Fruit fly (Drosophila melanogaster): Measurements from ENCODE around the gene CG3434.

CG3434 gene

dm6 chr3L:9442625-9443282, 17.8 kb downstream of the CG3434 start, which contains the start of gene Srg3:
Gene Srg3, plus strand, starts transcription at chr3L:9443232.
- no peak for TF ChIP-seq Clk (GFP tag; optimal IDR thresholded peaks at IDR 0.05)
- no peak for TF ChIP-seq Mnt (GFP tag; optimal IDR thresholded peaks at IDR 0.05)
- TF ChIP-seq CG5204 (GFP tag; optimal IDR thresholded peaks at IDR 0.05): no peak
- TF ChIP-seq Crg-1 (GFP tag; optimal IDR thresholded peaks at IDR 0.05): no peak
- TF ChIP-seq CG12768 (GFP tag; optimal IDR thresholded peaks at IDR 0.05): peak; percentile 27

dm6 chr3L:9441907-9442479, 18.6 kb downstream of the CG3434 start, which contains the start of the genes Bet3 and Nf-YA:
Gene Bet3, minus strand, starts transcription at chr3L:9442267.
Gene Nf-YA, minus strand, starts transcription at chr3L:9442267.
- TF ChIP-seq pad (GFP tag; optimal IDR thresholded peaks at IDR 0.05) (peak; percentile 35), Clk (GFP tag; optimal IDR thresholded peaks at IDR 0.05) (no peak), Crg-1 (GFP tag; optimal IDR thresholded peaks at IDR 0.05) (peak; percentile 68), Mnt (GFP tag; optimal IDR thresholded peaks at IDR 0.05) (peak; percentile 56), CG5204 (GFP tag; optimal IDR thresholded peaks at IDR 0.05) (no peak), tj (GFP tag; optimal IDR thresholded peaks at IDR 0.05) (no peak), CG12768 (GFP tag; optimal IDR thresholded peaks at IDR 0.05) (peak; percentile 10), CG33017 (tag; optimal IDR thresholded peaks at IDR 0.05) (no peak), toe (GFP tag; optimal IDR thresholded peaks at IDR 0.05) (peak; percentile 78), CG1620 (GFP tag; optimal IDR thresholded peaks at IDR 0.05) (peak; percentile 72), CG7045 (GFP tag; optimal IDR thresholded peaks at IDR 0.05) (peak; percentile 50), kay (GFP tag; ENCODE audit: borderline replicate concordance) (no peak), cnc (optimal IDR thresholded peaks at IDR 0.05) (no peak), CG11617 (GFP tag; optimal IDR thresholded peaks at IDR 0.05) (peak; percentile 36), Hr96 (GFP tag; optimal IDR thresholded peaks at IDR 0.05) (peak; percentile 60), cic (GFP tag; optimal IDR thresholded peaks at IDR 0.05) (peak; percentile 58), bab1 (GFP tag; optimal IDR thresholded peaks at IDR 0.05) (peak; percentile 38), CG14711 (tag; optimal IDR thresholded peaks at IDR 0.05) (peak; percentile 97), CG7101 (tag; optimal IDR thresholded peaks at IDR 0.05) (peak; percentile 4), ovo (GFP tag; optimal IDR thresholded peaks at IDR 0.05) (peak; percentile 50)

dm6 chr3L:9438858-9439257, 21.7 kb downstream of the CG3434 start:
- TF ChIP-seq CG12768 (GFP tag; optimal IDR thresholded peaks at IDR 0.05) (no peak), CG1620 (GFP tag; optimal IDR thresholded peaks at IDR 0.05) (no peak), Mnt (GFP tag; optimal IDR thresholded peaks at IDR 0.05) (no peak), tj (GFP tag; optimal IDR thresholded peaks at IDR 0.05) (no peak), cic (GFP tag; optimal IDR thresholded peaks at IDR 0.05) (no peak), CG7045 (GFP tag; optimal IDR thresholded peaks at IDR 0.05) (no peak), cnc (optimal IDR thresholded peaks at IDR 0.05) (no peak), CG11617 (GFP tag; optimal IDR thresholded peaks at IDR 0.05) (no peak)

- TF ChIP-seq Mnt (GFP tag; optimal IDR thresholded peaks at IDR 0.05) (peak; percentile 12), Hr96 (GFP tag; optimal IDR thresholded peaks at IDR 0.05) (no peak)
Observed at dm6 chr3L:9435831-9436230, 24.8 kb downstream of the CG3434 start.

- no peak for TF ChIP-seq toe (GFP tag; optimal IDR thresholded peaks at IDR 0.05)
- TF ChIP-seq CG33017 (tag; optimal IDR thresholded peaks at IDR 0.05): no peak
- peak; percentile 39 for TF ChIP-seq Hr96 (GFP tag; optimal IDR thresholded peaks at IDR 0.05)
- TF ChIP-seq CG5204 (GFP tag; optimal IDR thresholded peaks at IDR 0.05): no peak
- TF ChIP-seq CG12768 (GFP tag; optimal IDR thresholded peaks at IDR 0.05): peak; percentile 4
- peak; percentile 36 for TF ChIP-seq CG14711 (tag; optimal IDR thresholded peaks at IDR 0.05)
- TF ChIP-seq kay (GFP tag; ENCODE audit: borderline replicate concordance): no peak
- no peak for TF ChIP-seq Clk (GFP tag; optimal IDR thresholded peaks at IDR 0.05)
- peak; percentile 41 for TF ChIP-seq bab1 (GFP tag; optimal IDR thresholded peaks at IDR 0.05)
- peak; percentile 43 for TF ChIP-seq CG11617 (GFP tag; optimal IDR thresholded peaks at IDR 0.05)
- TF ChIP-seq CG7101 (tag; optimal IDR thresholded peaks at IDR 0.05): peak; percentile 62
- TF ChIP-seq Mnt (GFP tag; optimal IDR thresholded peaks at IDR 0.05): peak; percentile 17
- peak; percentile 26 for TF ChIP-seq pad (GFP tag; optimal IDR thresholded peaks at IDR 0.05)
- TF ChIP-seq Crg-1 (GFP tag; optimal IDR thresholded peaks at IDR 0.05): no peak
- TF ChIP-seq CG1620 (GFP tag; optimal IDR thresholded peaks at IDR 0.05): no peak
- no peak for TF ChIP-seq tj (GFP tag; optimal IDR thresholded peaks at IDR 0.05)
- no peak for TF ChIP-seq cnc (optimal IDR thresholded peaks at IDR 0.05)
- TF ChIP-seq cic (GFP tag; optimal IDR thresholded peaks at IDR 0.05): peak; percentile 50
Observed at dm6 chr3L:9435315-9435714, 25.3 kb downstream of the CG3434 start, which contains the start of gene CG42526. Gene CG42526, minus strand, starts transcription at chr3L:9435399.

- TF ChIP-seq cic (GFP tag; optimal IDR thresholded peaks at IDR 0.05) (peak; percentile 25), Mnt (GFP tag; optimal IDR thresholded peaks at IDR 0.05) (no peak), pad (GFP tag; optimal IDR thresholded peaks at IDR 0.05) (no peak), CG5204 (GFP tag; optimal IDR thresholded peaks at IDR 0.05) (no peak), Crg-1 (GFP tag; optimal IDR thresholded peaks at IDR 0.05) (peak; percentile 11), tj (GFP tag; optimal IDR thresholded peaks at IDR 0.05) (no peak)
Observed at dm6 chr3L:9432810-9433587, 27.6 kb downstream of the CG3434 start.

Data from whole organism, adult.